Fruit fly (Drosophila melanogaster) whole organism: ENCODE measurements around the gene CG31709.

Source experiments
- pan ChIP-seq: fragments of >200 bp; optimal IDR thresholded peaks from 2 replicates; lab custom pipeline; 2017
- psq ChIP-seq: fragments of >200 bp; optimal IDR thresholded peaks from 2 replicates; lab custom pipeline; 2017
- usp ChIP-seq: fragments of >200 bp; optimal IDR thresholded peaks from 2 replicates; lab custom pipeline; 2017; ENCODE audit warnings: missing biosample characterization, missing genetic modification characterization, mixed read lengths

dm6 chr2L:9601220-9601619, 21.8 kb upstream of the CG31709 start:
- TF ChIP-seq psq (lab: Kevin White, UChicago), result no peak
- no peak for TF ChIP-seq usp
- TF ChIP-seq pan, result no peak
